Worm (Caenorhabditis elegans) whole organism, L1 larva: ENCODE results near the gene ZK1010.10.

ENCODE experiments used
- C04F5.9 ChIP-seq: sonication (generic microtip); optimal IDR thresholded peaks from 2 replicates; lab custom pipeline; 2016; ENCODE audit warnings: missing genetic modification characterization, missing compliant biosample characterization
- F16B12.6 ChIP-seq: fragments of 150-350 bp; optimal IDR thresholded peaks from 2 replicates; lab custom pipeline; 2014; ENCODE audit warnings: missing biosample characterization, missing genetic modification characterization
- Y116A8C.19 ChIP-seq: sonication (generic microtip); optimal IDR thresholded peaks from 2 replicates; lab custom pipeline; 2016; ENCODE audit warnings: missing compliant biosample characterization, missing genetic modification characterization, borderline replicate concordance
- aha-1 ChIP-seq: fragments of 150-350 bp; optimal IDR thresholded peaks from 2 replicates; lab custom pipeline; 2014; ENCODE audit warnings: missing biosample characterization, missing genetic modification characterization
- alr-1 ChIP-seq: fragments of 200-800 bp; sonication (Bioruptor generic); optimal IDR thresholded peaks from 2 replicates; lab custom pipeline; 2018; ENCODE audit warnings: borderline replicate concordance, mild to moderate bottlenecking, missing genetic modification characterization, missing compliant biosample characterization
- ceh-63 ChIP-seq: fragments of 200-800 bp; sonication (Bioruptor generic); optimal IDR thresholded peaks from 2 replicates; lab custom pipeline; 2018; ENCODE audit warnings: mild to moderate bottlenecking, missing genetic modification characterization, missing compliant biosample characterization
- ceh-88 ChIP-seq: fragments of 200-800 bp; sonication (Bioruptor generic); IDR thresholded peaks from 2 replicates; pipeline ENCODE4 v1.3.6; 2022; ENCODE audit warnings: missing genetic modification characterization, missing compliant biosample characterization
- ceh-90 ChIP-seq: sonication (generic microtip); optimal IDR thresholded peaks from 2 replicates; lab custom pipeline; 2016; ENCODE audit warnings: missing genetic modification characterization, missing compliant biosample characterization
- dsc-1 ChIP-seq: sonication (generic microtip); optimal IDR thresholded peaks from 2 replicates; lab custom pipeline; 2016; ENCODE audit warnings: mild to moderate bottlenecking, missing genetic modification characterization, missing compliant biosample characterization
- efl-1 ChIP-seq, 4 experiments: fragments of 150-350 bp; optimal IDR thresholded peaks in 3 of 4; peaks in 1 of 4; 1 replicate in 1 of 4; 2 replicates in 3 of 4; lab custom pipeline; 2014; ENCODE audit warnings: missing biosample characterization in 2 of 4, missing genetic modification characterization in 2 of 4, missing genetic modification reagents in 2 of 4
- egl-13 ChIP-seq: sonication (generic microtip); optimal IDR thresholded peaks from 2 replicates; lab custom pipeline; 2016; ENCODE audit warnings: missing genotype, missing genetic modification reagents, missing genetic modification characterization, missing compliant biosample characterization
- egl-27 ChIP-seq, 2 experiments: fragments of 150-350 bp in 1 of 2; sonication (generic microtip); optimal IDR thresholded peaks; 3 replicates each; lab custom pipeline; 2017 to 2018; ENCODE audit warnings: missing biosample characterization in 2 of 2, missing genetic modification characterization in 2 of 2, missing genetic modification reagents in 2 of 2
- elt-2 ChIP-seq: sonication (generic microtip); optimal IDR thresholded peaks from 2 replicates; lab custom pipeline; 2016; ENCODE audit warnings: missing genetic modification characterization, mild to moderate bottlenecking, inconsistent platforms, missing compliant biosample characterization, missing genetic modification reagents
- elt-3 ChIP-seq, 6 experiments: fragments of 150-350 bp in 1 of 6; sonication (generic microtip); optimal IDR thresholded peaks; 2 replicates each; lab custom pipeline; 2017 to 2018; ENCODE audit warnings: missing biosample characterization in 6 of 6, missing genetic modification characterization in 6 of 6, inconsistent platforms in 1 of 6
- grh-1 ChIP-seq: fragments of 200-800 bp; sonication (Bioruptor generic); IDR thresholded peaks from 2 replicates; pipeline ENCODE4 v1.3.6; 2022; ENCODE audit warnings: missing genetic modification reagents, missing genetic modification characterization, missing compliant biosample characterization
- hlh-17 ChIP-seq: fragments of 200-800 bp; sonication (Bioruptor generic); optimal IDR thresholded peaks from 2 replicates; lab custom pipeline; 2018; ENCODE audit warnings: missing genetic modification characterization, mild to moderate bottlenecking, missing compliant biosample characterization, moderate library complexity, borderline replicate concordance
- hlh-4 ChIP-seq: sonication (generic microtip); optimal IDR thresholded peaks from 2 replicates; lab custom pipeline; 2016; ENCODE audit warnings: mild to moderate bottlenecking, missing genetic modification characterization, missing compliant biosample characterization
- hpl-2 ChIP-seq: fragments of 150-350 bp; optimal IDR thresholded peaks from 2 replicates; lab custom pipeline; 2014; ENCODE audit warnings: missing biosample characterization, missing genetic modification reagents, missing genetic modification characterization
- jun-1 ChIP-seq: fragments of 150-350 bp; optimal IDR thresholded peaks from 2 replicates; lab custom pipeline; 2014; ENCODE audit warnings: missing biosample characterization, missing genetic modification reagents, missing genetic modification characterization
- lin-14 ChIP-seq: fragments of 200-800 bp; sonication (Bioruptor generic); optimal IDR thresholded peaks from 2 replicates; lab custom pipeline; 2018; ENCODE audit warnings: mild to moderate bottlenecking, missing genetic modification characterization, moderate library complexity, missing compliant biosample characterization
- lin-15B ChIP-seq: fragments of 150-350 bp; sonication (generic microtip); optimal IDR thresholded peaks from 3 replicates; lab custom pipeline; 2014; ENCODE audit warnings: missing biosample characterization, missing genetic modification characterization
- lin-35 ChIP-seq, 2 experiments: fragments of 150-350 bp; optimal IDR thresholded peaks; 2 replicates each; lab custom pipeline; 2014; ENCODE audit warnings: missing biosample characterization in 2 of 2, missing genetic modification characterization in 2 of 2, missing genetic modification reagents in 2 of 2
- lsy-2 ChIP-seq, 2 experiments: fragments of 150-350 bp; optimal IDR thresholded peaks; 2 replicates each; lab custom pipeline; 2014; ENCODE audit warnings: missing biosample characterization in 2 of 2, missing genetic modification characterization in 2 of 2
- mep-1 ChIP-seq: fragments of 150-350 bp; optimal IDR thresholded peaks from 2 replicates; lab custom pipeline; 2014; ENCODE audit warnings: missing biosample characterization, missing genetic modification characterization
- nhr-12 ChIP-seq: sonication (generic microtip); optimal IDR thresholded peaks from 2 replicates; lab custom pipeline; 2017; ENCODE audit warnings: missing biosample characterization, missing genetic modification characterization
- nhr-19 ChIP-seq: fragments of 200-800 bp; sonication (Bioruptor generic); conservative IDR thresholded peaks from 2 replicates; pipeline ENCODE4 v1.3.6; 2022; ENCODE audit warnings: missing genetic modification characterization, missing compliant biosample characterization
- nhr-20 ChIP-seq: sonication (generic microtip); optimal IDR thresholded peaks from 2 replicates; lab custom pipeline; 2016; ENCODE audit warnings: mild to moderate bottlenecking, missing genetic modification characterization, missing compliant biosample characterization
- nhr-28 ChIP-seq: fragments of 150-350 bp; optimal IDR thresholded peaks from 2 replicates; lab custom pipeline; 2014; ENCODE audit warnings: missing biosample characterization, missing genetic modification characterization
- nhr-47 ChIP-seq: sonication (generic microtip); optimal IDR thresholded peaks from 2 replicates; lab custom pipeline; 2016; ENCODE audit warnings: mild to moderate bottlenecking, missing genetic modification characterization, moderate library complexity, missing compliant biosample characterization
- nhr-76 ChIP-seq: sonication (generic microtip); optimal IDR thresholded peaks from 2 replicates; lab custom pipeline; 2017; ENCODE audit warnings: missing biosample characterization, missing genetic modification characterization
- nhr-84 ChIP-seq: sonication (generic microtip); optimal IDR thresholded peaks from 2 replicates; lab custom pipeline; 2017; ENCODE audit warnings: missing biosample characterization, missing genetic modification characterization
- nhr-85 ChIP-seq: sonication (generic microtip); peaks from one replicate; lab custom pipeline; 2016; ENCODE audit warnings: missing genetic modification characterization, inconsistent platforms, missing compliant biosample characterization
- pax-3 ChIP-seq: fragments of 200-800 bp; sonication (Bioruptor generic); optimal IDR thresholded peaks from 2 replicates; lab custom pipeline; 2018; ENCODE audit warnings: mild to moderate bottlenecking, missing genetic modification characterization, moderate library complexity, missing compliant biosample characterization
- skn-1 ChIP-seq: fragments of 150-350 bp; optimal IDR thresholded peaks from 2 replicates; lab custom pipeline; 2014; ENCODE audit warnings: missing biosample characterization, missing genetic modification characterization
- snpc-4 ChIP-seq: fragments of 150-350 bp; optimal IDR thresholded peaks from 2 replicates; lab custom pipeline; 2014; ENCODE audit warnings: missing biosample characterization, missing genetic modification characterization
- snu-23 ChIP-seq: sonication (generic microtip); optimal IDR thresholded peaks from 2 replicates; lab custom pipeline; 2016; ENCODE audit warnings: missing genetic modification characterization, missing compliant biosample characterization
- sox-4 ChIP-seq: sonication (generic microtip); optimal IDR thresholded peaks from 2 replicates; lab custom pipeline; 2016; ENCODE audit warnings: missing genetic modification characterization, missing compliant biosample characterization
- sptf-1 ChIP-seq: fragments of 150-350 bp; optimal IDR thresholded peaks from 2 replicates; lab custom pipeline; 2014; ENCODE audit warnings: missing biosample characterization, missing genetic modification characterization
- sup-37 ChIP-seq: fragments of 200-800 bp; sonication (Bioruptor generic); optimal IDR thresholded peaks from 2 replicates; lab custom pipeline; 2018; ENCODE audit warnings: mild to moderate bottlenecking, missing genetic modification characterization, missing compliant biosample characterization
- swsn-7 ChIP-seq: sonication (generic microtip); optimal IDR thresholded peaks from 2 replicates; lab custom pipeline; 2016; ENCODE audit warnings: missing genetic modification characterization, missing compliant biosample characterization
- tlp-1 ChIP-seq: fragments of 150-350 bp; optimal IDR thresholded peaks from 2 replicates; lab custom pipeline; 2014; ENCODE audit warnings: missing biosample characterization, missing genetic modification characterization
- unc-130 ChIP-seq: fragments of 150-350 bp; optimal IDR thresholded peaks from 2 replicates; lab custom pipeline; 2017; ENCODE audit warnings: missing biosample characterization, missing genetic modification characterization, inconsistent platforms
- unc-86 ChIP-seq: sonication (generic microtip); optimal IDR thresholded peaks from 2 replicates; lab custom pipeline; 2016; ENCODE audit warnings: missing genetic modification characterization, missing compliant biosample characterization
- unc-98 ChIP-seq: fragments of 200-800 bp; sonication (Bioruptor generic); IDR thresholded peaks from 2 replicates; pipeline ENCODE4 v1.3.6; 2022; ENCODE audit warnings: missing genetic modification characterization, missing compliant biosample characterization
- xbp-1 ChIP-seq: sonication (generic microtip); optimal IDR thresholded peaks from 2 replicates; lab custom pipeline; 2016; ENCODE audit warnings: missing genetic modification characterization, missing compliant biosample characterization
- zag-1 ChIP-seq: fragments of 150-350 bp; optimal IDR thresholded peaks from 2 replicates; lab custom pipeline; 2014; ENCODE audit warnings: missing biosample characterization, missing genetic modification characterization
- zip-4 ChIP-seq: fragments of 200-800 bp; sonication (Bioruptor generic); optimal IDR thresholded peaks from 2 replicates; lab custom pipeline; 2018; ENCODE audit warnings: mild to moderate bottlenecking, missing genetic modification characterization, moderate library complexity, missing compliant biosample characterization

ZK1010.10 gene

ce11 chrIII:13011927-13012326 lies 9.7 kb downstream of the ZK1010.10 start (continued):
- TF ChIP-seq elt-2 (tag; lab: Kevin White, UChicago) = no peak
- TF ChIP-seq nhr-28 (tag; lab: Kevin White, UChicago) = no peak
- TF ChIP-seq nhr-84 (tag; lab: Kevin White, UChicago) = no peak
- no peak for TF ChIP-seq hlh-17
- no peak for TF ChIP-seq grh-1 (GFP tag; lab: Robert Waterston, UW)
- TF ChIP-seq ceh-88 (GFP tag; lab: Robert Waterston, UW) = no peak
- TF ChIP-seq unc-86 = no peak
- peak; percentile 84 for TF ChIP-seq lin-14 (GFP tag; lab: Kevin White, UChicago)
- no peak for TF ChIP-seq C04F5.9 (tag; lab: Kevin White, UChicago)
- TF ChIP-seq egl-13 = no peak
- no peak for TF ChIP-seq hlh-4
- no peak for TF ChIP-seq sox-4
- peak; percentile 76 for TF ChIP-seq nhr-85 (tag; lab: Kevin White, UChicago)
- TF ChIP-seq zip-4 (GFP tag; lab: Kevin White, UChicago) = no peak
- TF ChIP-seq nhr-19 (GFP tag; lab: Robert Waterston, UW) = no peak

- TF ChIP-seq snu-23 (GFP tag; lab: Kevin White, UChicago) = peak; percentile 2
- TF ChIP-seq nhr-20 (tag; lab: Kevin White, UChicago) = peak; percentile 18
- TF ChIP-seq alr-1 (tag; lab: Kevin White, UChicago) = no peak
- TF ChIP-seq lin-15B = no peak
- no peak for TF ChIP-seq Y116A8C.19
- no peak for TF ChIP-seq F16B12.6 (tag; lab: Kevin White, UChicago)
- TF ChIP-seq nhr-12 (tag; lab: Kevin White, UChicago) = no peak
- peak; percentile 44 for TF ChIP-seq lin-14 (GFP tag; lab: Kevin White, UChicago)
- TF ChIP-seq nhr-85 (tag; lab: Kevin White, UChicago) = peak; percentile 77
- TF ChIP-seq skn-1 (tag; lab: Kevin White, UChicago) = no peak
- no peak for TF ChIP-seq tlp-1 (tag; lab: Kevin White, UChicago)
- TF ChIP-seq unc-130 = no peak
- TF ChIP-seq ceh-63 (GFP tag; lab: Kevin White, UChicago) = no peak
- TF ChIP-seq elt-3 (tag; optimal IDR thresholded peaks at IDR 0.05; lab: Kevin White, UChicago) = peak in 3 of 6 experiments; percentile 20 to 61 (median 22)
- peak in 1 of 2 experiments; percentile 11 for TF ChIP-seq lsy-2 (tag; optimal IDR thresholded peaks at IDR 0.05; lab: Kevin White, UChicago)
- TF ChIP-seq, all 84 proteins: peak for 6
These were observed 11.7 kb downstream of the ZK1010.10 start for ce11 chrIII:13013912-13014311.

ce11 chrIII:13015754-13016317 lies 13.7 kb downstream of the ZK1010.10 start:
- TF ChIP-seq mep-1 (tag; lab: Kevin White, UChicago) (peak; percentile 3), hlh-4 (no peak), lin-15B (no peak), sox-4 (no peak), lin-35 (GFP tag; optimal IDR thresholded peaks at IDR 0.05; lab: Kevin White, UChicago) (peak; percentile 30 to 75), hpl-2 (GFP tag; lab: Kevin White, UChicago) (peak; percentile 16), jun-1 (tag; lab: Kevin White, UChicago) (peak; percentile 56), nhr-47 (peak; percentile 69), swsn-7 (tag; lab: Kevin White, UChicago) (peak; percentile 29), egl-13 (no peak), snpc-4 (tag; lab: Kevin White, UChicago) (no peak), ceh-90 (no peak), zag-1 (no peak), xbp-1 (no peak), tlp-1 (tag; lab: Kevin White, UChicago) (no peak), dsc-1 (tag; lab: Kevin White, UChicago) (peak; percentile 42), egl-27 (tag; optimal IDR thresholded peaks at IDR 0.05; lab: Kevin White, UChicago) (no peak), hlh-17 (no peak), unc-130 (peak; percentile 30), sup-37 (GFP tag; lab: Kevin White, UChicago) (no peak), nhr-76 (tag; lab: Kevin White, UChicago) (no peak), alr-1 (tag; lab: Kevin White, UChicago) (no peak), ceh-88 (GFP tag; lab: Robert Waterston, UW) (no peak), pax-3 (tag; lab: Kevin White, UChicago) (peak; percentile 6), aha-1 (tag; lab: Kevin White, UChicago) (no peak), unc-86 (no peak), Y116A8C.19 (no peak), unc-98 (GFP tag; lab: Robert Waterston, UW) (no peak), efl-1 (optimal IDR thresholded peaks at IDR 0.05; lab: Kevin White, UChicago) (peak; percentile 21 to 51), efl-1 (GFP tag; optimal IDR thresholded peaks at IDR 0.05 in 1 of 2; lab: Kevin White, UChicago) (peak; percentile 22 to 74), lin-14 (GFP tag; lab: Kevin White, UChicago) (peak; percentile 57), sptf-1 (tag; lab: Kevin White, UChicago) (no peak)
